Worm (Caenorhabditis elegans) whole organism, L1 larva: ENCODE results near the gene str-182.

Source experiments
- F16B12.6 ChIP-seq: fragments of 150-350 bp; optimal IDR thresholded peaks from 2 replicates; lab custom pipeline; 2014; ENCODE audit warnings: missing biosample characterization, missing genetic modification characterization
- Y116A8C.19 ChIP-seq: sonication (generic microtip); optimal IDR thresholded peaks from 2 replicates; lab custom pipeline; 2016; ENCODE audit warnings: missing compliant biosample characterization, missing genetic modification characterization, borderline replicate concordance
- blmp-1 ChIP-seq: fragments of 150-350 bp; optimal IDR thresholded peaks from 2 replicates; lab custom pipeline; 2014; ENCODE audit warnings: missing biosample characterization, missing genetic modification characterization
- ceh-63 ChIP-seq: fragments of 200-800 bp; sonication (Bioruptor generic); optimal IDR thresholded peaks from 2 replicates; lab custom pipeline; 2018; ENCODE audit warnings: mild to moderate bottlenecking, missing genetic modification characterization, missing compliant biosample characterization
- ceh-8 ChIP-seq: fragments of 200-800 bp; sonication (Bioruptor generic); optimal IDR thresholded peaks from 2 replicates; lab custom pipeline; 2018; ENCODE audit warnings: mild to moderate bottlenecking, missing genetic modification characterization, moderate library complexity, missing compliant biosample characterization
- ceh-82 ChIP-seq, 3 experiments: fragments of 150-350 bp in 1 of 3; sonication (generic microtip) in 2 of 3; optimal IDR thresholded peaks; 2 replicates each; lab custom pipeline; 2014 to 2017; ENCODE audit warnings: missing biosample characterization in 3 of 3, missing genetic modification characterization in 3 of 3
- ceh-90 ChIP-seq: sonication (generic microtip); optimal IDR thresholded peaks from 2 replicates; lab custom pipeline; 2016; ENCODE audit warnings: missing genetic modification characterization, missing compliant biosample characterization
- ces-1 ChIP-seq: fragments of 150-350 bp; optimal IDR thresholded peaks from 2 replicates; lab custom pipeline; 2014; ENCODE audit warnings: missing biosample characterization, missing genetic modification reagents, missing genetic modification characterization
- dsc-1 ChIP-seq: sonication (generic microtip); optimal IDR thresholded peaks from 2 replicates; lab custom pipeline; 2016; ENCODE audit warnings: mild to moderate bottlenecking, missing genetic modification characterization, missing compliant biosample characterization
- efl-1 ChIP-seq, 4 experiments: fragments of 150-350 bp; optimal IDR thresholded peaks in 3 of 4; peaks in 1 of 4; 1 replicate in 1 of 4; 2 replicates in 3 of 4; lab custom pipeline; 2014; ENCODE audit warnings: missing biosample characterization in 2 of 4, missing genetic modification characterization in 2 of 4, missing genetic modification reagents in 2 of 4
- egl-13 ChIP-seq: sonication (generic microtip); optimal IDR thresholded peaks from 2 replicates; lab custom pipeline; 2016; ENCODE audit warnings: missing genotype, missing genetic modification reagents, missing genetic modification characterization, missing compliant biosample characterization
- egl-27 ChIP-seq, 2 experiments: fragments of 150-350 bp in 1 of 2; sonication (generic microtip); optimal IDR thresholded peaks; 3 replicates each; lab custom pipeline; 2017 to 2018; ENCODE audit warnings: missing biosample characterization in 2 of 2, missing genetic modification characterization in 2 of 2, missing genetic modification reagents in 2 of 2
- elt-2 ChIP-seq: sonication (generic microtip); optimal IDR thresholded peaks from 2 replicates; lab custom pipeline; 2016; ENCODE audit warnings: missing genetic modification characterization, mild to moderate bottlenecking, inconsistent platforms, missing compliant biosample characterization, missing genetic modification reagents
- ets-5 ChIP-seq: fragments of 200-800 bp; sonication (Bioruptor generic); IDR thresholded peaks from 2 replicates; pipeline ENCODE4 v1.3.6; 2022; ENCODE audit warnings: missing genetic modification characterization, missing compliant biosample characterization
- fkh-4 ChIP-seq: sonication (generic microtip); optimal IDR thresholded peaks from 2 replicates; lab custom pipeline; 2016; ENCODE audit warnings: missing compliant biosample characterization, missing genetic modification characterization, borderline replicate concordance
- hlh-17 ChIP-seq: fragments of 200-800 bp; sonication (Bioruptor generic); optimal IDR thresholded peaks from 2 replicates; lab custom pipeline; 2018; ENCODE audit warnings: missing genetic modification characterization, mild to moderate bottlenecking, missing compliant biosample characterization, moderate library complexity, borderline replicate concordance
- jun-1 ChIP-seq: fragments of 150-350 bp; optimal IDR thresholded peaks from 2 replicates; lab custom pipeline; 2014; ENCODE audit warnings: missing biosample characterization, missing genetic modification reagents, missing genetic modification characterization
- lin-13 ChIP-seq: fragments of 150-350 bp; optimal IDR thresholded peaks from 2 replicates; lab custom pipeline; 2014; ENCODE audit warnings: missing biosample characterization, missing genetic modification reagents, missing genetic modification characterization
- lin-14 ChIP-seq: fragments of 200-800 bp; sonication (Bioruptor generic); optimal IDR thresholded peaks from 2 replicates; lab custom pipeline; 2018; ENCODE audit warnings: mild to moderate bottlenecking, missing genetic modification characterization, moderate library complexity, missing compliant biosample characterization
- lin-35 ChIP-seq, 2 experiments: fragments of 150-350 bp; optimal IDR thresholded peaks; 2 replicates each; lab custom pipeline; 2014; ENCODE audit warnings: missing biosample characterization in 2 of 2, missing genetic modification characterization in 2 of 2, missing genetic modification reagents in 2 of 2
- lin-39 ChIP-seq: fragments of 150-350 bp; optimal IDR thresholded peaks from 2 replicates; lab custom pipeline; 2014; ENCODE audit warnings: missing biosample characterization, missing genetic modification reagents, missing genetic modification characterization
- lsy-2 ChIP-seq, 2 experiments: fragments of 150-350 bp; optimal IDR thresholded peaks; 2 replicates each; lab custom pipeline; 2014; ENCODE audit warnings: missing biosample characterization in 2 of 2, missing genetic modification characterization in 2 of 2
- mef-2 ChIP-seq: fragments of 150-350 bp; optimal IDR thresholded peaks from 2 replicates; lab custom pipeline; 2014; ENCODE audit warnings: missing biosample characterization, missing genetic modification characterization
- nhr-12 ChIP-seq: sonication (generic microtip); optimal IDR thresholded peaks from 2 replicates; lab custom pipeline; 2017; ENCODE audit warnings: missing biosample characterization, missing genetic modification characterization
- nhr-20 ChIP-seq: sonication (generic microtip); optimal IDR thresholded peaks from 2 replicates; lab custom pipeline; 2016; ENCODE audit warnings: mild to moderate bottlenecking, missing genetic modification characterization, missing compliant biosample characterization
- nhr-237 ChIP-seq: fragments of 150-350 bp; optimal IDR thresholded peaks from 2 replicates; lab custom pipeline; 2014; ENCODE audit warnings: missing biosample characterization, missing genetic modification characterization
- nhr-28 ChIP-seq: fragments of 150-350 bp; optimal IDR thresholded peaks from 2 replicates; lab custom pipeline; 2014; ENCODE audit warnings: missing biosample characterization, missing genetic modification characterization
- nhr-71 ChIP-seq: sonication (generic microtip); optimal IDR thresholded peaks from 2 replicates; lab custom pipeline; 2016; ENCODE audit warnings: mild to moderate bottlenecking, missing genetic modification characterization, moderate library complexity, missing compliant biosample characterization
- nhr-84 ChIP-seq: sonication (generic microtip); optimal IDR thresholded peaks from 2 replicates; lab custom pipeline; 2017; ENCODE audit warnings: missing biosample characterization, missing genetic modification characterization
- nhr-85 ChIP-seq: sonication (generic microtip); peaks from one replicate; lab custom pipeline; 2016; ENCODE audit warnings: missing genetic modification characterization, inconsistent platforms, missing compliant biosample characterization
- nhr-90 ChIP-seq: sonication (generic microtip); optimal IDR thresholded peaks from 2 replicates; lab custom pipeline; 2016; ENCODE audit warnings: mild to moderate bottlenecking, missing genetic modification characterization, missing compliant biosample characterization; ENCODE audit not compliant: poor library complexity
- pax-3 ChIP-seq: fragments of 200-800 bp; sonication (Bioruptor generic); optimal IDR thresholded peaks from 2 replicates; lab custom pipeline; 2018; ENCODE audit warnings: mild to moderate bottlenecking, missing genetic modification characterization, moderate library complexity, missing compliant biosample characterization
- skn-1 ChIP-seq: fragments of 150-350 bp; optimal IDR thresholded peaks from 2 replicates; lab custom pipeline; 2014; ENCODE audit warnings: missing biosample characterization, missing genetic modification characterization
- sup-37 ChIP-seq: fragments of 200-800 bp; sonication (Bioruptor generic); optimal IDR thresholded peaks from 2 replicates; lab custom pipeline; 2018; ENCODE audit warnings: mild to moderate bottlenecking, missing genetic modification characterization, missing compliant biosample characterization
- tlp-1 ChIP-seq: fragments of 150-350 bp; optimal IDR thresholded peaks from 2 replicates; lab custom pipeline; 2014; ENCODE audit warnings: missing biosample characterization, missing genetic modification characterization
- unc-62 ChIP-seq: fragments of 150-350 bp; optimal IDR thresholded peaks from 2 replicates; lab custom pipeline; 2014; ENCODE audit warnings: missing biosample characterization, missing genetic modification reagents, missing genetic modification characterization
- unc-86 ChIP-seq: sonication (generic microtip); optimal IDR thresholded peaks from 2 replicates; lab custom pipeline; 2016; ENCODE audit warnings: missing genetic modification characterization, missing compliant biosample characterization

str-182 gene

ce11 chrV:10256050-10256449, 22.8 kb upstream of the str-182 start, which contains the start of gene nhr-232:
Gene nhr-232, plus strand, starts transcription at chrV:10256170.
- TF ChIP-seq ceh-63 (GFP tag; lab: Kevin White, UChicago) (no peak), lin-14 (GFP tag; lab: Kevin White, UChicago) (peak; percentile 17), elt-2 (peak; percentile 70), efl-1 (optimal IDR thresholded peaks at IDR 0.05; lab: Kevin White, UChicago) (no peak), efl-1 (GFP tag; optimal IDR thresholded peaks at IDR 0.05 in 1 of 2; lab: Kevin White, UChicago) (peak in 1 of 2 experiments; percentile 39), ceh-8 (GFP tag; lab: Kevin White, UChicago) (no peak), sup-37 (GFP tag; lab: Kevin White, UChicago) (no peak), ces-1 (GFP tag; lab: Kevin White, UChicago) (no peak), F16B12.6 (tag; lab: Kevin White, UChicago) (no peak), nhr-71 (tag; lab: Kevin White, UChicago) (no peak), lin-35 (GFP tag; optimal IDR thresholded peaks at IDR 0.05; lab: Kevin White, UChicago) (peak in 1 of 2 experiments; percentile 32), dsc-1 (no peak), lin-13 (GFP tag; lab: Kevin White, UChicago) (no peak)

DNA sequence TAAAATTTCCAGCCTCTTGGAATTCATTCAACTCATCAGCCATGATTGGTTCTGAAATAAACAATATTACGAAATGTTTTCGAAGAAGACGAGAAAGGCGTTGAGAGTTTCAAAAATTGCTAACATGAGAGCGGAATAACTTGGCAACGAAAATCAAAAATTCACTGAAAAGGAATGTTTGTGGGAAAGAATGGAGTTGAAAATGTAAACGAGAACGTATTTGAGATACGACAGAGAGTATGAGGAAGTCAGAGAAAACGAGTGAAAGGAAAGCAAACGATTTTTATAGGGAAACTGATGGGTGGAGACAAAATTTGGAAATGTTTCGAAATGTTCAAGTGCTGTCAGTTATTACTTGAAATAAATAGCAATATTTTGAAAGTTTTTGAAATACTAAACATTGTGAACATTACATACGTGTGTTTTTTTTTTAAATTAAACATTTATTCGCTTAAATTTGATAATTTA, 21.8 kb upstream of the str-182 start, which contains the start of gene rop-1:
Gene rop-1, minus strand, starts transcription at position 51 of the 468 bp plus-strand sequence.
- peak; percentile 5 for TF ChIP-seq elt-2
- TF ChIP-seq nhr-20 (tag; lab: Kevin White, UChicago) = peak; percentile 10
- peak; percentile 89 for TF ChIP-seq blmp-1 (tag; lab: Kevin White, UChicago)
- peak; percentile 67 for TF ChIP-seq skn-1 (tag; lab: Kevin White, UChicago)
- peak in 1 of 3 experiments; percentile 3 for TF ChIP-seq ceh-82 (tag; optimal IDR thresholded peaks at IDR 0.05; lab: Kevin White, UChicago)
- peak in 1 of 2 experiments; percentile 28 for TF ChIP-seq lin-35 (GFP tag; optimal IDR thresholded peaks at IDR 0.05; lab: Kevin White, UChicago)
- no peak for TF ChIP-seq nhr-84 (tag; lab: Kevin White, UChicago)
- no peak for TF ChIP-seq mef-2
- TF ChIP-seq lin-14 (GFP tag; lab: Kevin White, UChicago) = peak; percentile 35
- TF ChIP-seq unc-62 (GFP tag; lab: Kevin White, UChicago) = no peak
- no peak for TF ChIP-seq unc-86 (tag; lab: Kevin White, UChicago)
- peak in 1 of 2 experiments; percentile 52 for TF ChIP-seq lsy-2 (tag; optimal IDR thresholded peaks at IDR 0.05; lab: Kevin White, UChicago)
- peak in 1 of 2 experiments; percentile 26 for TF ChIP-seq efl-1 (optimal IDR thresholded peaks at IDR 0.05; lab: Kevin White, UChicago)
- peak in 1 of 2 experiments; percentile 4 for TF ChIP-seq efl-1 (GFP tag; optimal IDR thresholded peaks at IDR 0.05 in 1 of 2; lab: Kevin White, UChicago)

DNA sequence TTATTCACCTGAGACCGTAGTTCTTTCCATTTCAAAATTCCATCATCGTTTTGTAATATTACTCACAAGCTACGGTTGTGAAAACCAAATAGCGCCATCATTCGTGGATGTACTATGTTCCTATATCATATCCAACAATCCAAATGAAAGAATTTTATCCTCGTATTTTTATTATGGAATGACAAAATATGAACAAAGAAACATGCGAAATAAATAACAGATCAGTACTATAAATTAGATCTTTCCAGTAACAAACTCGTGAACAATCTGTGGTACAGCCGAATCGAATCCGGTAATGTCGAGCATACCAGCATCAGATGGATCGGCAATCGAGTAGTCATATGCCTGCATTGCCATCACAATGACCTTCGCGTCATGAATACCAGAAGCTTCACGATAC, 19.5 kb upstream of the str-182 start:
- TF ChIP-seq egl-27 (tag; optimal IDR thresholded peaks at IDR 0.05; lab: Kevin White, UChicago) (no peak), ets-5 (GFP tag; lab: Robert Waterston, UW) (no peak), nhr-12 (tag; lab: Kevin White, UChicago) (no peak)

DNA sequence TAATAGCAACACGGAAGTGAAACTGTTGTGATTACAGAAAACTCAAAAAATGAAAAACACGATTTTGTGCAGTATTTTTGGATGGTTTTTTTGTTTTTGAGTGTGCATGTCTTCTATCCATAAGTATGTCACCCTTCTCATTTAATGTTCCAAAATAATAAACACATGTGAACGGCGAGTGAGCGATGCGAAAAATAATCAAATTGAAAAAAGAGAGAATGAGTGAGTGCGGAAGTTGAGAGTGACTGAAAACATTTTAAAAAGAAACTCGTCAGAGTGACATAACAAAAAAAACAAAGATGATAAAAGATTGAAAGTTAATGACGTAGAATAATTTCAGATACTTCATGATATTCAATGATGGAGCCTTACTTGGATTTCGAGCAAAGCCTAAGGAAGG, 16.3 kb upstream of the str-182 start:
- TF ChIP-seq ceh-8 (GFP tag; lab: Kevin White, UChicago) (no peak), nhr-28 (tag; lab: Kevin White, UChicago) (no peak), pax-3 (tag; lab: Kevin White, UChicago) (no peak), jun-1 (no peak), fkh-4 (no peak), hlh-17 (GFP tag; lab: Kevin White, UChicago) (no peak), unc-62 (GFP tag; lab: Kevin White, UChicago) (no peak), ceh-90 (tag; lab: Kevin White, UChicago) (no peak), nhr-20 (tag; lab: Kevin White, UChicago) (no peak), nhr-237 (tag; lab: Kevin White, UChicago) (no peak), lin-39 (tag; lab: Kevin White, UChicago) (no peak), egl-13 (tag; lab: Kevin White, UChicago) (no peak), tlp-1 (no peak), efl-1 (optimal IDR thresholded peaks at IDR 0.05; lab: Kevin White, UChicago) (no peak), efl-1 (GFP tag; optimal IDR thresholded peaks at IDR 0.05 in 1 of 2; lab: Kevin White, UChicago) (no peak), lsy-2 (tag; optimal IDR thresholded peaks at IDR 0.05; lab: Kevin White, UChicago) (no peak), nhr-90 (no peak), Y116A8C.19 (tag; lab: Kevin White, UChicago) (no peak), nhr-85 (no peak)
